Fruit fly (Drosophila melanogaster): Measurements from ENCODE around the gene CG11598.

Gene CG11598

dm6 chr3R:12633059-12633458, 1.7 kb upstream of the CG11598 start, which contains the start of gene CG18530:
CG18530 (plus strand) TSS chr3R:12633359.
- no peak for TF ChIP-seq insv (optimal IDR thresholded peaks at IDR 0.05)
- no peak for TF ChIP-seq psq (optimal IDR thresholded peaks at IDR 0.05)
- TF ChIP-seq h (optimal IDR thresholded peaks at IDR 0.05), result no peak
- TF ChIP-seq ttk (optimal IDR thresholded peaks at IDR 0.05), result no peak
- TF ChIP-seq Sin3A (optimal IDR thresholded peaks at IDR 0.05), result no peak
- no peak for TF ChIP-seq Myc (optimal IDR thresholded peaks at IDR 0.05)

- TF ChIP-seq Myc (optimal IDR thresholded peaks at IDR 0.05) (no peak), insv (optimal IDR thresholded peaks at IDR 0.05) (no peak), h (optimal IDR thresholded peaks at IDR 0.05) (no peak), ttk (optimal IDR thresholded peaks at IDR 0.05) (no peak), Sin3A (optimal IDR thresholded peaks at IDR 0.05) (no peak), psq (optimal IDR thresholded peaks at IDR 0.05) (no peak)
These were observed 1.5 kb downstream of the CG11598 start, which contains the start of gene CG11600 for dm6 chr3R:12636240-12636639. CG11600 (plus strand) TSS chr3R:12636540.

dm6 chr3R:12637961-12638531, 3.3 kb downstream of the CG11598 start, which contains the start of gene CG11608:
CG11608 (plus strand) TSS chr3R:12638481.
- TF ChIP-seq psq (optimal IDR thresholded peaks at IDR 0.05) (no peak), insv (optimal IDR thresholded peaks at IDR 0.05) (no peak), Myc (optimal IDR thresholded peaks at IDR 0.05) (no peak), Sin3A (optimal IDR thresholded peaks at IDR 0.05) (no peak), ttk (optimal IDR thresholded peaks at IDR 0.05) (no peak), h (optimal IDR thresholded peaks at IDR 0.05) (no peak)

dm6 chr3R:12641620-12642019, 6.9 kb downstream of the CG11598 start:
- no peak for TF ChIP-seq h (optimal IDR thresholded peaks at IDR 0.05)
- no peak for TF ChIP-seq Sin3A (optimal IDR thresholded peaks at IDR 0.05)
- no peak for TF ChIP-seq ttk (optimal IDR thresholded peaks at IDR 0.05)
- TF ChIP-seq insv (optimal IDR thresholded peaks at IDR 0.05), result no peak
- TF ChIP-seq psq (optimal IDR thresholded peaks at IDR 0.05), result no peak
- TF ChIP-seq Myc (optimal IDR thresholded peaks at IDR 0.05), result no peak

dm6 chr3R:12642051-12642532, 7.4 kb downstream of the CG11598 start, which contains the start of gene CG6753:
CG6753 (minus strand) TSS chr3R:12642482.
- TF ChIP-seq h (optimal IDR thresholded peaks at IDR 0.05) (no peak), ttk (optimal IDR thresholded peaks at IDR 0.05) (no peak), psq (optimal IDR thresholded peaks at IDR 0.05) (no peak), Myc (optimal IDR thresholded peaks at IDR 0.05) (no peak), insv (optimal IDR thresholded peaks at IDR 0.05) (no peak), Sin3A (optimal IDR thresholded peaks at IDR 0.05) (no peak)

- TF ChIP-seq Sin3A (optimal IDR thresholded peaks at IDR 0.05) (no peak), h (optimal IDR thresholded peaks at IDR 0.05) (no peak), ttk (optimal IDR thresholded peaks at IDR 0.05) (no peak), Myc (optimal IDR thresholded peaks at IDR 0.05) (no peak)
These were observed 10.0 kb downstream of the CG11598 start for dm6 chr3R:12644621-12645310.

dm6 chr3R:12645771-12646317, 11.1 kb downstream of the CG11598 start:
- TF ChIP-seq insv (optimal IDR thresholded peaks at IDR 0.05) (no peak), psq (optimal IDR thresholded peaks at IDR 0.05) (no peak), Myc (optimal IDR thresholded peaks at IDR 0.05) (no peak), ttk (optimal IDR thresholded peaks at IDR 0.05) (no peak), Sin3A (optimal IDR thresholded peaks at IDR 0.05) (no peak), h (optimal IDR thresholded peaks at IDR 0.05) (no peak)

dm6 chr3R:12646926-12647325, 12.2 kb downstream of the CG11598 start:
- TF ChIP-seq Myc (optimal IDR thresholded peaks at IDR 0.05) (no peak), ttk (optimal IDR thresholded peaks at IDR 0.05) (no peak), h (optimal IDR thresholded peaks at IDR 0.05) (no peak), insv (optimal IDR thresholded peaks at IDR 0.05) (no peak)

dm6 chr3R:12647348-12647747, 12.6 kb downstream of the CG11598 start:
- TF ChIP-seq insv (optimal IDR thresholded peaks at IDR 0.05), result no peak
- no peak for TF ChIP-seq psq (optimal IDR thresholded peaks at IDR 0.05)
- TF ChIP-seq ttk (optimal IDR thresholded peaks at IDR 0.05), result no peak
- TF ChIP-seq h (optimal IDR thresholded peaks at IDR 0.05), result no peak
- no peak for TF ChIP-seq Sin3A (optimal IDR thresholded peaks at IDR 0.05)
- TF ChIP-seq Myc (optimal IDR thresholded peaks at IDR 0.05), result no peak

dm6 chr3R:12647954-12648353, 13.2 kb downstream of the CG11598 start, which contains the start of gene Dtg:
Dtg (plus strand) TSS chr3R:12648058.
- no peak for TF ChIP-seq psq (optimal IDR thresholded peaks at IDR 0.05)
- no peak for TF ChIP-seq insv (optimal IDR thresholded peaks at IDR 0.05)
- TF ChIP-seq Myc (optimal IDR thresholded peaks at IDR 0.05), result no peak
- no peak for TF ChIP-seq h (optimal IDR thresholded peaks at IDR 0.05)
- TF ChIP-seq Sin3A (optimal IDR thresholded peaks at IDR 0.05), result no peak
- no peak for TF ChIP-seq ttk (optimal IDR thresholded peaks at IDR 0.05)

- no peak for TF ChIP-seq insv (optimal IDR thresholded peaks at IDR 0.05)
These were observed 14.6 kb downstream of the CG11598 start for dm6 chr3R:12649099-12650029.

Data from Kc167 (cell line).